Worm (Caenorhabditis elegans): ENCODE data around the gene R02D5.8.
A peak's percentile ranks its signal among the peaks of the same experiment; 100 is the strongest.

R02D5.8 gene

ce11 chrV:14510746-14511145 is 8.4 kb downstream of the R02D5.8 start, which contains the start of gene R02D5.9:
TSS of gene R02D5.9 (minus strand) at chrV:14511123.
- TF ChIP-seq blmp-1 (tag; optimal IDR thresholded peaks at IDR 0.05; ENCODE audit: insufficient read depth) (peak; percentile 97), mdl-1 (tag; optimal IDR thresholded peaks at IDR 0.05) (peak; percentile 37 to 82), nhr-25 (tag; optimal IDR thresholded peaks at IDR 0.05) (peak; percentile 87), nhr-23 (tag; optimal IDR thresholded peaks at IDR 0.05) (no peak), fos-1 (tag; optimal IDR thresholded peaks at IDR 0.05) (peak; percentile 20), aly-2 (tag; optimal IDR thresholded peaks at IDR 0.05) (no peak), Y55F3AM.14 (GFP tag; optimal IDR thresholded peaks at IDR 0.05) (no peak), nhr-129 (tag; optimal IDR thresholded peaks at IDR 0.05) (peak; percentile 42), sem-4 (tag; optimal IDR thresholded peaks at IDR 0.05) (peak; percentile 49), nhr-21 (tag; optimal IDR thresholded peaks at IDR 0.05) (peak; percentile 72), peb-1 (tag; optimal IDR thresholded peaks at IDR 0.05) (no peak), sma-3 (GFP tag; optimal IDR thresholded peaks at IDR 0.05) (peak; percentile 95), nhr-6 (tag; optimal IDR thresholded peaks at IDR 0.05) (no peak), egl-27 (tag; optimal IDR thresholded peaks at IDR 0.05) (peak; percentile 9), sma-9 (GFP tag; optimal IDR thresholded peaks at IDR 0.05) (peak; percentile 88), sma-9 (tag; optimal IDR thresholded peaks at IDR 0.05) (no peak)

ce11 chrV:14508556-14508955 is 10.6 kb downstream of the R02D5.8 start:
- TF ChIP-seq R02D3.7 (tag; optimal IDR thresholded peaks at IDR 0.05) (no peak), mbf-1 (tag; optimal IDR thresholded peaks at IDR 0.05) (no peak), lin-13 (GFP tag; optimal IDR thresholded peaks at IDR 0.05) (no peak), ceh-82 (tag; optimal IDR thresholded peaks at IDR 0.05) (no peak)

ce11 chrV:14508005-14508521 is 11.1 kb downstream of the R02D5.8 start, which contains the start of gene R02D5.1:
TSS of gene R02D5.1 (plus strand) at chrV:14508249.
- peak; percentile 88 for TF ChIP-seq blmp-1 (tag; optimal IDR thresholded peaks at IDR 0.05; ENCODE audit: insufficient read depth)
- no peak for TF ChIP-seq elt-3 (tag; optimal IDR thresholded peaks at IDR 0.05)

- peak; percentile 60 for TF ChIP-seq sem-4 (tag; optimal IDR thresholded peaks at IDR 0.05)
- no peak for TF ChIP-seq C34F6.9 (tag; optimal IDR thresholded peaks at IDR 0.05)
- peak; percentile 98 for TF ChIP-seq nhr-23 (tag; optimal IDR thresholded peaks at IDR 0.05)
- no peak for TF ChIP-seq F13H6.1 (tag; optimal IDR thresholded peaks at IDR 0.05)
- TF ChIP-seq nhr-11 (tag; optimal IDR thresholded peaks at IDR 0.05) = no peak
- peak; percentile 94 for TF ChIP-seq sma-9 (GFP tag; optimal IDR thresholded peaks at IDR 0.05)
- no peak for TF ChIP-seq sma-9 (tag; optimal IDR thresholded peaks at IDR 0.05)
- TF ChIP-seq egl-27 (tag; optimal IDR thresholded peaks at IDR 0.05) = peak; percentile 84
- no peak for TF ChIP-seq peb-1 (tag; optimal IDR thresholded peaks at IDR 0.05)
- no peak for TF ChIP-seq nhr-21 (tag; optimal IDR thresholded peaks at IDR 0.05)
- peak; percentile 84 for TF ChIP-seq nhr-25 (tag; optimal IDR thresholded peaks at IDR 0.05)
- TF ChIP-seq ztf-4 (tag; optimal IDR thresholded peaks at IDR 0.05) = no peak
- peak; percentile 90 for TF ChIP-seq blmp-1 (tag; optimal IDR thresholded peaks at IDR 0.05; ENCODE audit: insufficient read depth)
- no peak for TF ChIP-seq mdl-1 (tag; optimal IDR thresholded peaks at IDR 0.05)
- TF ChIP-seq lin-11 (tag; optimal IDR thresholded peaks at IDR 0.05) = no peak
- no peak for TF ChIP-seq nhr-237 (tag; optimal IDR thresholded peaks at IDR 0.05)
- peak; percentile 100 for TF ChIP-seq elt-1 (tag; optimal IDR thresholded peaks at IDR 0.05)
- peak in 1 of 2 experiments; percentile 15 for TF ChIP-seq lsy-2 (tag; optimal IDR thresholded peaks at IDR 0.05)
- peak; percentile 100 for TF ChIP-seq ceh-16 (tag; optimal IDR thresholded peaks at IDR 0.05)
Measured at ce11 chrV:14506713-14507675, 12.2 kb downstream of the R02D5.8 start.

- TF ChIP-seq lin-39 (tag; optimal IDR thresholded peaks at IDR 0.05) = no peak
- peak; percentile 85 for TF ChIP-seq elt-1 (tag; optimal IDR thresholded peaks at IDR 0.05)
- peak; percentile 85 for TF ChIP-seq nhr-21 (tag; optimal IDR thresholded peaks at IDR 0.05)
- TF ChIP-seq mdl-1 (tag; optimal IDR thresholded peaks at IDR 0.05) = peak in 1 of 2 experiments; percentile 4
- TF ChIP-seq Y55F3AM.14 (GFP tag; optimal IDR thresholded peaks at IDR 0.05) = no peak
- TF ChIP-seq ztf-1 (GFP tag; conservative IDR thresholded peaks at IDR 0.05) = no peak
- TF ChIP-seq sma-3 (GFP tag; optimal IDR thresholded peaks at IDR 0.05) = peak; percentile 44
- no peak for TF ChIP-seq nhr-6 (tag; optimal IDR thresholded peaks at IDR 0.05)
- TF ChIP-seq elt-3 (tag; optimal IDR thresholded peaks at IDR 0.05) = no peak
- TF ChIP-seq sem-4 (tag; optimal IDR thresholded peaks at IDR 0.05) = peak; percentile 42
- TF ChIP-seq nhr-77 (tag; optimal IDR thresholded peaks at IDR 0.05) = no peak
- no peak for TF ChIP-seq aly-2 (tag; optimal IDR thresholded peaks at IDR 0.05)
- no peak for TF ChIP-seq alr-1 (tag; optimal IDR thresholded peaks at IDR 0.05)
- TF ChIP-seq F13H6.1 (tag; optimal IDR thresholded peaks at IDR 0.05) = no peak
- no peak for TF ChIP-seq lin-11 (tag; optimal IDR thresholded peaks at IDR 0.05)
- TF ChIP-seq crh-2 (tag; optimal IDR thresholded peaks at IDR 0.05) = no peak
- no peak for TF ChIP-seq R02D3.7 (tag; optimal IDR thresholded peaks at IDR 0.05)
- no peak for TF ChIP-seq nhr-237 (tag; optimal IDR thresholded peaks at IDR 0.05)
- TF ChIP-seq nhr-129 (tag; optimal IDR thresholded peaks at IDR 0.05) = no peak
- peak; percentile 90 for TF ChIP-seq fos-1 (tag; optimal IDR thresholded peaks at IDR 0.05)
- no peak for TF ChIP-seq ama-1 (optimal IDR thresholded peaks at IDR 0.05)
- TF ChIP-seq ztf-11 (tag; optimal IDR thresholded peaks at IDR 0.05) = no peak
- no peak for TF ChIP-seq unc-62 (GFP tag; optimal IDR thresholded peaks at IDR 0.05)
- TF ChIP-seq dmd-4 (tag; optimal IDR thresholded peaks at IDR 0.05) = no peak
- peak; percentile 40 for TF ChIP-seq sma-9 (GFP tag; optimal IDR thresholded peaks at IDR 0.05)
- TF ChIP-seq sma-9 (tag; optimal IDR thresholded peaks at IDR 0.05) = no peak
- TF ChIP-seq C34F6.9 (tag; optimal IDR thresholded peaks at IDR 0.05) = no peak
Measured at ce11 chrV:14505745-14506214, 13.4 kb downstream of the R02D5.8 start.
